Worm (Caenorhabditis elegans) whole organism, L1 larva: ENCODE data around the gene egl-4.

Source experiments
- F16B12.6 ChIP-seq: fragments of 150-350 bp; optimal IDR thresholded peaks from 2 replicates; lab custom pipeline; 2014; ENCODE audit warnings: missing biosample characterization, missing genetic modification characterization
- ceh-82 ChIP-seq, 3 experiments: fragments of 150-350 bp in 1 of 3; sonication (generic microtip) in 2 of 3; optimal IDR thresholded peaks; 2 replicates each; lab custom pipeline; 2014 to 2017; ENCODE audit warnings: missing biosample characterization in 3 of 3, missing genetic modification characterization in 3 of 3
- efl-3 ChIP-seq: fragments of 200-800 bp; sonication (Bioruptor generic); optimal IDR thresholded peaks from 2 replicates; lab custom pipeline; 2018; ENCODE audit warnings: mild to moderate bottlenecking, missing genetic modification characterization, missing compliant biosample characterization
- isw-1 ChIP-seq: fragments of 200-800 bp; sonication (Bioruptor generic); IDR thresholded peaks from 2 replicates; pipeline ENCODE4 v1.3.6; 2022; ENCODE audit warnings: missing genetic modification characterization, missing compliant biosample characterization
- lin-35 ChIP-seq, 2 experiments: fragments of 150-350 bp; optimal IDR thresholded peaks; 2 replicates each; lab custom pipeline; 2014; ENCODE audit warnings: missing biosample characterization in 2 of 2, missing genetic modification characterization in 2 of 2, missing genetic modification reagents in 2 of 2
- nhr-28 ChIP-seq: fragments of 150-350 bp; optimal IDR thresholded peaks from 2 replicates; lab custom pipeline; 2014; ENCODE audit warnings: missing biosample characterization, missing genetic modification characterization
- pqm-1 ChIP-seq: sonication (generic microtip); optimal IDR thresholded peaks from 3 replicates; lab custom pipeline; 2017; ENCODE audit warnings: missing biosample characterization, missing genetic modification characterization
- skn-1 ChIP-seq: fragments of 150-350 bp; optimal IDR thresholded peaks from 2 replicates; lab custom pipeline; 2014; ENCODE audit warnings: missing biosample characterization, missing genetic modification characterization
- snpc-4 ChIP-seq: fragments of 150-350 bp; optimal IDR thresholded peaks from 2 replicates; lab custom pipeline; 2014; ENCODE audit warnings: missing biosample characterization, missing genetic modification characterization
- ztf-11 ChIP-seq, 2 experiments: sonication (generic microtip); optimal IDR thresholded peaks; 2 replicates each; lab custom pipeline; 2016 to 2017; ENCODE audit warnings: missing genetic modification characterization in 2 of 2, missing biosample characterization in 1 of 2, missing compliant biosample characterization in 1 of 2

DNA sequence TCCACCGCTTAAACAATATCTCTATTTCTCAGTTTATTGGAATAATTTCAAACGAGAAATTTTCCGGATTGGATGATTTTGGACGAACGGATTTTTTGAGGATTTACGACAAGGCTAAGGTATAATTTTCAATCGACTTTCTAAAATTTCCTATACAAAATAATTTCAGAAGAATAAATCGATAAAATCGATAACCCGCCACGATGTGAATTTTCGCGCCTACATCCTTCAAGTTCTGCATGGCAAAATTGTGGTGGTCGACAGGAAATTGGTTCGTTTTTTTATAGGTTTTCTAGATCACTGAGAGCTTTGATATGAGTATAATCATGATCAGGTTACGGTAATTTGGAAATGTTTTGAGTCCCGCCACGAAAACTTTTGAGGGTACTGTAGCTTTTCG is 12.9 kb upstream of the egl-4 start:
- TF ChIP-seq snpc-4 (tag; lab: Kevin White, UChicago) = no peak
- TF ChIP-seq ztf-11 (tag; optimal IDR thresholded peaks at IDR 0.05; lab: Kevin White, UChicago) = no peak
- no peak for TF ChIP-seq isw-1 (GFP tag; lab: Robert Waterston, UW)
- TF ChIP-seq pqm-1 (tag; lab: Kevin White, UChicago) = no peak
- TF ChIP-seq efl-3 (GFP tag; lab: Kevin White, UChicago) = no peak
- TF ChIP-seq nhr-28 (tag; lab: Kevin White, UChicago) = no peak
- TF ChIP-seq lin-35 (GFP tag; optimal IDR thresholded peaks at IDR 0.05; lab: Kevin White, UChicago) = no peak
- no peak for TF ChIP-seq F16B12.6 (tag; lab: Kevin White, UChicago)
- TF ChIP-seq skn-1 = no peak
- no peak for TF ChIP-seq ceh-82 (tag; optimal IDR thresholded peaks at IDR 0.05; lab: Kevin White, UChicago)
